Worm (Caenorhabditis elegans) whole organism, L4/young adult: ENCODE data around the gene C27D6.1.

ENCODE experiments used
- W03F9.2 ChIP-seq: fragments of 150-350 bp; optimal IDR thresholded peaks from 2 replicates; lab custom pipeline; 2014; ENCODE audit warnings: missing biosample characterization, missing genetic modification characterization
- dao-5 ChIP-seq: sonication (generic microtip); optimal IDR thresholded peaks from 2 replicates; lab custom pipeline; 2016; ENCODE audit warnings: missing genotype, missing genetic modification characterization, moderate library complexity, missing compliant biosample characterization
- him-1 ChIP-seq: sonication (generic microtip); optimal IDR thresholded peaks from 2 replicates; lab custom pipeline; 2016; ENCODE audit warnings: missing genotype, missing genetic modification reagents, missing genetic modification characterization, missing compliant biosample characterization

ce11 chrII:5200987-5201582 lies 28.5 kb downstream of the C27D6.1 start:
- TF ChIP-seq him-1 (tag; lab: Kevin White, UChicago) (no peak), W03F9.2 (tag; lab: Kevin White, UChicago) (no peak), dao-5 (tag; lab: Kevin White, UChicago) (no peak)
